Worm (Caenorhabditis elegans): ENCODE results near the gene mmaa-1.
A peak's percentile ranks its signal among the peaks of the same experiment; 100 is the strongest.

The mmaa-1 gene

DNA sequence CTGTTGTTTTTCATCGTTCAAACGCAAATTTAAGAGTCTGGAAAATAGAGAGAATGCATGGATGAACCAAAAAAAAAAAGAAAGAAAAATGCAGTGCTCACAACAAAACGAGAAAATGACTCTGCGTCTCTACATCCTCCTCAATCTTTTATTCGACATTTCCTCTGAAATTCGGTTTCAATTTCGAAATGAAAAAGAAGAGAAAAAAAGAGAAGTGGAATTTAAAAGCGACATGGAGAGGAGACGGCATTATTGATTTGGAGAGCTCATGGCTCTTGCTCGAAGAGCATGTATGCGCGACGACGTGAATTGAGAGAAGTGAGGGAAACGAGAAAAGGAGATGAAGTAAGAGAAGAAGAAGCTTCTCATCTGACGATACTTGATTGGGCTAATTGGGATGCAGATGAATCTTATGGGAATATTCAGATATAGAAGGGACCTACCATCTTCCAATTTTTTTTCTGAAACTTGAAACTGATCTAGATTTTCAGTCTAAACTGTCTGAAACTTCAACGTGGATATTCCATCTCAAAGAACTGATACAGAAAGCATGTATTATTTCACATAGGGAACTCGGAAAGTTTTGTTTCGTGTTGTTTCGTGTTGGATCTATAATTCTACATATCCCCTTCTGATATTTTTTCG is 10.2 kb upstream of the mmaa-1 start:
- TF ChIP-seq odd-2 (tag; optimal IDR thresholded peaks at IDR 0.05) (no peak), hlh-30 (tag; optimal IDR thresholded peaks at IDR 0.05; ENCODE audit: insufficient read depth) (no peak), K02D7.2 (tag; optimal IDR thresholded peaks at IDR 0.05) (no peak), lim-6 (tag; optimal IDR thresholded peaks at IDR 0.05) (no peak), unc-55 (GFP tag; optimal IDR thresholded peaks at IDR 0.05) (no peak), unc-42 (tag; optimal IDR thresholded peaks at IDR 0.05) (peak; percentile 25), syd-9 (tag; optimal IDR thresholded peaks at IDR 0.05) (no peak), ceh-48 (tag; optimal IDR thresholded peaks at IDR 0.05) (peak; percentile 66), sox-4 (tag; optimal IDR thresholded peaks at IDR 0.05) (no peak), fkh-10 (GFP tag; optimal IDR thresholded peaks at IDR 0.05) (no peak), ama-1 (optimal IDR thresholded peaks at IDR 0.05) (no peak), lin-11 (tag; optimal IDR thresholded peaks at IDR 0.05) (no peak), rnt-1 (tag; optimal IDR thresholded peaks at IDR 0.05) (no peak)

DNA sequence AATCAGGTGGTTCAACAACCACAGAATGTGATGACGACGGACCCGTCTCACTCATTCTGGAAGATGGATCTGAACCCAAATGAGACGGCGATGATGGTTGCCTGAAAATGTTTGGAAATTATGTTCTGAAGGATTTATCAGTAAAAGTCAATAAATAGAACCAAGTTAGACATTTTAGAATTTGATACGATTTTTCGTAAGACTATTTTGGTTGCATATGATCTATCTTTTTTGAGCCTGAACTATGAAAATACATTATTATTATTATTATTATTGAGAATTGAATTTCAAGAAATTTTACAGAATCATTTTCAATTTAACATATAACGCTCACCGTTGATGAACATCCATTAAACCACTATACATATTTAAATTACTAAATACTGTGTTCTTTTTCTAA is 9.0 kb upstream of the mmaa-1 start, which contains the start of gene F10E7.9:
Gene F10E7.9, minus strand, starts transcription at position 101 of the 400 bp plus-strand sequence.
- TF ChIP-seq lin-11 (tag; optimal IDR thresholded peaks at IDR 0.05) (no peak), hlh-8 (tag; optimal IDR thresholded peaks at IDR 0.05) (no peak), ahr-1 (tag; optimal IDR thresholded peaks at IDR 0.05) (no peak), che-1 (tag; optimal IDR thresholded peaks at IDR 0.05) (no peak)

DNA sequence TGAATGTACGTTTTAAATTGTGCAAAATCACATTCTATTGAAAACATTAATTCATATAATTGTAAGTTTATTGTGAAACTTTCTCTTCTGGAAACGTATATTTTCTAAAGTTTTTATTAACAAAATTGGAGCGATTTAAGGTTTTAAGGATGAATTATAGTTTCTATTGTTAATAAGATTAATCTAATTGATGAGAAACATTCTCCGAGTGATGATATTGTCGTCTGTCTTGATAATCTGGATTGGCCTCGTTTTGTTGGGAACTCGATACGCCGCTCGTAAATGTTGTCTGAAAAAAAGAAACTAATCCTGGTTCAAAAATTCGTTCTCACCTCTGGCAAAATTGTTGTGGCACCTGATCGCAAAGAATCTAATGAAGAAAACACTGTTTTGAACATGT is 5.3 kb upstream of the mmaa-1 start:
- TF ChIP-seq sox-2 (GFP tag; IDR thresholded peaks at IDR 0.05), result no peak
- TF ChIP-seq hlh-15 (tag; optimal IDR thresholded peaks at IDR 0.05), result no peak
- no peak for TF ChIP-seq hlh-6 (tag; optimal IDR thresholded peaks at IDR 0.05)
- no peak for TF ChIP-seq unc-55 (GFP tag; optimal IDR thresholded peaks at IDR 0.05)
- TF ChIP-seq ets-4 (tag; optimal IDR thresholded peaks at IDR 0.05), result no peak
- no peak for TF ChIP-seq elt-2 (tag; optimal IDR thresholded peaks at IDR 0.05)
- no peak for TF ChIP-seq ceh-31 (tag; optimal IDR thresholded peaks at IDR 0.05)
- TF ChIP-seq fkh-6 (tag; optimal IDR thresholded peaks at IDR 0.05), result no peak
- no peak for TF ChIP-seq syd-9 (tag; optimal IDR thresholded peaks at IDR 0.05)
- no peak for TF ChIP-seq lin-11 (tag; optimal IDR thresholded peaks at IDR 0.05)
- TF ChIP-seq dve-1 (tag; optimal IDR thresholded peaks at IDR 0.05), result no peak
- no peak for TF ChIP-seq nhr-232 (tag; optimal IDR thresholded peaks at IDR 0.05)
- no peak for TF ChIP-seq unc-86 (tag; optimal IDR thresholded peaks at IDR 0.05)
- TF ChIP-seq ttx-3 (tag; optimal IDR thresholded peaks at IDR 0.05), result no peak
- TF ChIP-seq mec-3 (tag; optimal IDR thresholded peaks at IDR 0.05; ENCODE audit: borderline replicate concordance), result no peak
- no peak for TF ChIP-seq pha-2 (tag; optimal IDR thresholded peaks at IDR 0.05)
- no peak for TF ChIP-seq ceh-34 (tag; optimal IDR thresholded peaks at IDR 0.05)
- no peak for TF ChIP-seq ama-1 (optimal IDR thresholded peaks at IDR 0.05)
- no peak for TF ChIP-seq gmeb-2 (tag; optimal IDR thresholded peaks at IDR 0.05)
- no peak for TF ChIP-seq C38D4.7 (GFP tag; optimal IDR thresholded peaks at IDR 0.05)

DNA sequence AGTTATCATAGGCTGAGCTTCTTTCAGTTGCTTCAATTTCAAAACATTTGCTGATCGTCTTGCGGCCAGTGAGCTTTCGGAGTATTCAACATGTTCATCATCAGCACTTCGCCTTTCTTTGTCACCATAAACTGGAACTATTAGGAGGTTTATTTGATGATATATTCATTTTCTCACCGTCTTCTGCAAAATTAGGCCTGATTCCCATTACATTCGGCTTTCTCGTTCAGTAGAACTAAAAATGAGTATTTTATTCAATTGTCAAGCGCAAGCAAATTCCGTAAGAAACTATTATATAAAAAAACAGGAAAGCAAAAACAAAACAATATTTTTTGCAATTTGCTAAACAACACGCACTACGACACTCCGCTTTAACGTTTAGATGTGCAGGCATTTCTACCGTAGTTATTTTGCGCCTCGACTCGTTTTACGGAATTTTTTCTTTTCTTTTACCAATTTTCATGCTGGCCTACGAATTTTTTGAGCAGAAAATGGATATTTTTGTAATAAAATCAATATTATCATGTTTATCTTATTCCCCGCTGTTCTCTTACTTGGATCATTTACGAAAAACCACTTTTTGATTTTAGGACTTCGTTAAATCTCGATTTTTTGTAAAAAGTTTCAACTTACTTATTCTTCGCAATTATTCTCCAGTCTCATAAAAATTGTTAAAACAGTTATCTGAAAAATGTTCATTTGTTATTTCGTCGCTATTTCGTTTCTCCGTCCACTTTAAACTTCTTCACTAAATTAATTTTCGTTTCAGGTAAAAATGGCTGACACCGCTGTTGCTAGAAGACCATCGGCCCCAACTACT is 4.0 kb upstream of the mmaa-1 start, which contains the start of the genes farl-11 and rpl-33:
Gene farl-11, minus strand, starts transcription at position 242 of the 820 bp plus-strand sequence.
Gene rpl-33, plus strand, starts transcription at position 770 of the 820 bp plus-strand sequence.
- no peak for TF ChIP-seq ceh-2 (tag; optimal IDR thresholded peaks at IDR 0.05)
- peak; percentile 6 for TF ChIP-seq unc-42 (tag; optimal IDR thresholded peaks at IDR 0.05)
- no peak for TF ChIP-seq pha-4 (tag; optimal IDR thresholded peaks at IDR 0.05)
- TF ChIP-seq ceh-18 (tag; optimal IDR thresholded peaks at IDR 0.05), result peak; percentile 54
- peak; percentile 73 for TF ChIP-seq nfya-1 (tag; optimal IDR thresholded peaks at IDR 0.05)
- peak; percentile 19 for TF ChIP-seq pax-1 (tag; optimal IDR thresholded peaks at IDR 0.05)
- peak; percentile 29 for TF ChIP-seq ref-2 (tag; optimal IDR thresholded peaks at IDR 0.05)
- no peak for TF ChIP-seq lin-11 (tag; optimal IDR thresholded peaks at IDR 0.05)
- no peak for TF ChIP-seq hlh-13 (GFP tag; optimal IDR thresholded peaks at IDR 0.05)
- TF ChIP-seq odd-2 (tag; optimal IDR thresholded peaks at IDR 0.05), result no peak
- TF ChIP-seq rnt-1 (tag; optimal IDR thresholded peaks at IDR 0.05), result peak; percentile 19
- peak; percentile 39 for TF ChIP-seq ets-4 (tag; optimal IDR thresholded peaks at IDR 0.05)
- TF ChIP-seq syd-9 (tag; optimal IDR thresholded peaks at IDR 0.05), result no peak
- no peak for TF ChIP-seq F13H6.1 (tag; optimal IDR thresholded peaks at IDR 0.05)
- no peak for TF ChIP-seq K02D7.2 (tag; optimal IDR thresholded peaks at IDR 0.05)
- TF ChIP-seq tbx-7 (tag; optimal IDR thresholded peaks at IDR 0.05), result no peak
- no peak for TF ChIP-seq ceh-19 (GFP tag; optimal IDR thresholded peaks at IDR 0.05)
- TF ChIP-seq sox-2 (GFP tag; IDR thresholded peaks at IDR 0.05), result no peak
- TF ChIP-seq madf-2 (tag; optimal IDR thresholded peaks at IDR 0.05), result no peak
- no peak for TF ChIP-seq ttx-3 (tag; optimal IDR thresholded peaks at IDR 0.05)
- TF ChIP-seq eyg-1 (tag; optimal IDR thresholded peaks at IDR 0.05), result no peak
- TF ChIP-seq tbx-2 (tag; optimal IDR thresholded peaks at IDR 0.05), result peak; percentile 52

Data from whole organism, late embryonic.